Fruit fly (Drosophila melanogaster) whole organism, embryonic: ENCODE results near the gene Ant2.

Experiments used
- Bdp1 ChIP-seq: fragments of 200-800 bp; sonication (Bioruptor generic); optimal IDR thresholded peaks from 3 replicates; lab custom pipeline; 2016; ENCODE audit warnings: missing biosample characterization, missing genetic modification characterization
- CG10366 ChIP-seq: fragments of 200-800 bp; sonication (Bioruptor generic); IDR thresholded peaks from 2 replicates; pipeline ENCODE4 v1.3.6; 2022; ENCODE audit warnings: missing biosample characterization, missing genetic modification characterization
- CG10543 ChIP-seq: fragments of 200-800 bp; sonication (Bioruptor generic); optimal IDR thresholded peaks from 3 replicates; lab custom pipeline; 2017; ENCODE audit warnings: missing biosample characterization, mild to moderate bottlenecking, missing genetic modification characterization, moderate library complexity
- CG10565 ChIP-seq: fragments of 200-800 bp; sonication (Bioruptor generic); optimal IDR thresholded peaks from 3 replicates; lab custom pipeline; 2016; ENCODE audit warnings: missing biosample characterization, mild to moderate bottlenecking, missing genetic modification characterization
- CG11247 ChIP-seq: fragments of 200-800 bp; sonication (Bioruptor generic); IDR thresholded peaks from 2 replicates; pipeline ENCODE4 v1.3.6; 2022; ENCODE audit warnings: missing biosample characterization, missing genetic modification characterization
- CG12744 ChIP-seq: fragments of 200-800 bp; sonication (Bioruptor generic); optimal IDR thresholded peaks from 2 replicates; lab custom pipeline; 2016; ENCODE audit warnings: missing biosample characterization, missing genetic modification characterization
- CG13894 ChIP-seq: fragments of 200-800 bp; sonication (Bioruptor generic); optimal IDR thresholded peaks from 3 replicates; lab custom pipeline; 2018; ENCODE audit warnings: missing biosample characterization, mild to moderate bottlenecking, missing genetic modification characterization, moderate library complexity
- CG14710 ChIP-seq: fragments of 200-800 bp; sonication (Bioruptor generic); optimal IDR thresholded peaks from 3 replicates; lab custom pipeline; 2019; ENCODE audit warnings: missing biosample characterization, mild to moderate bottlenecking, missing genetic modification characterization, moderate library complexity
- CG14860 ChIP-seq: fragments of 200-800 bp; sonication (Bioruptor generic); IDR thresholded peaks from 3 replicates; pipeline ENCODE4 v1.3.6; 2022; ENCODE audit warnings: missing biosample characterization, missing genetic modification characterization; ENCODE audit not compliant: partially characterized antibody
- CG2202 ChIP-seq: fragments of 200-800 bp; sonication (Bioruptor generic); optimal IDR thresholded peaks from 2 replicates; lab custom pipeline; 2018; ENCODE audit warnings: missing biosample characterization, mild to moderate bottlenecking, missing genetic modification characterization
- CG32767 ChIP-seq: fragments of 200-800 bp; sonication (Bioruptor generic); IDR thresholded peaks from 2 replicates; pipeline ENCODE4 v1.3.6; 2022; ENCODE audit warnings: missing biosample characterization, missing genetic modification characterization
- CG3726 ChIP-seq: fragments of 200-800 bp; sonication (Bioruptor generic); IDR thresholded peaks from 3 replicates; pipeline ENCODE4, ENCODE4 v1.3.6; 2022; ENCODE audit warnings: missing biosample characterization, missing genetic modification characterization
- CG43689 ChIP-seq: fragments of 200-800 bp; sonication (Bioruptor generic); IDR thresholded peaks from 2 replicates; pipeline ENCODE4 v1.3.6; 2022; ENCODE audit warnings: missing biosample characterization, missing genetic modification characterization
- CG4707 ChIP-seq: fragments of 200-800 bp; sonication (Bioruptor generic); optimal IDR thresholded peaks from 2 replicates; lab custom pipeline; 2018; ENCODE audit warnings: missing biosample characterization, mild to moderate bottlenecking, missing genetic modification characterization, moderate library complexity
- CG7839 ChIP-seq: fragments of 200-800 bp; sonication (Bioruptor generic); optimal IDR thresholded peaks from 3 replicates; lab custom pipeline; 2018; ENCODE audit warnings: missing biosample characterization, mild to moderate bottlenecking, missing genetic modification characterization, moderate library complexity
- CG7987 ChIP-seq: fragments of 200-800 bp; sonication (Bioruptor generic); optimal IDR thresholded peaks from 2 replicates; lab custom pipeline; 2018; ENCODE audit warnings: missing biosample characterization, mild to moderate bottlenecking, missing genetic modification characterization, moderate library complexity
- CG8924 ChIP-seq: fragments of 200-800 bp; optimal IDR thresholded peaks from 3 replicates; lab custom pipeline; 2019; ENCODE audit warnings: missing biosample characterization, mild to moderate bottlenecking, missing genetic modification characterization, moderate library complexity
- Dad ChIP-seq: fragments of 200-800 bp; sonication (Bioruptor generic); optimal IDR thresholded peaks from 3 replicates; lab custom pipeline; 2016; ENCODE audit warnings: missing biosample characterization, missing genetic modification characterization
- Dek ChIP-seq: fragments of 200-800 bp; sonication (Bioruptor generic); optimal IDR thresholded peaks from 3 replicates; lab custom pipeline; 2019; ENCODE audit warnings: missing biosample characterization, mild to moderate bottlenecking, missing genetic modification characterization, moderate library complexity
- Drgx ChIP-seq: fragments of 200-800 bp; sonication (Bioruptor generic); IDR thresholded peaks from 2 replicates; pipeline ENCODE4 v1.3.6; 2022; ENCODE audit warnings: missing biosample characterization, missing genetic modification characterization
- Gsc ChIP-seq: fragments of 200-800 bp; sonication (Bioruptor generic); IDR thresholded peaks from 2 replicates; pipeline ENCODE4 v1.3.6; 2022; ENCODE audit warnings: missing biosample characterization, missing genetic modification characterization
- Hr51 ChIP-seq, 2 experiments: fragments of 200-800 bp; sonication (Bioruptor generic); optimal IDR thresholded peaks; 2 replicates in 1 of 2; 3 replicates in 1 of 2; lab custom pipeline; 2016 to 2018; ENCODE audit warnings: missing biosample characterization in 2 of 2, missing genetic modification characterization in 2 of 2, mild to moderate bottlenecking in 1 of 2, moderate library complexity in 1 of 2
- Hsf ChIP-seq: fragments of 200-800 bp; sonication (Bioruptor generic); optimal IDR thresholded peaks from 3 replicates; lab custom pipeline; 2016; ENCODE audit warnings: missing biosample characterization, missing genetic modification characterization
- Oli ChIP-seq: fragments of 200-800 bp; sonication (Bioruptor generic); optimal IDR thresholded peaks from 2 replicates; lab custom pipeline; 2018; ENCODE audit warnings: missing biosample characterization, mild to moderate bottlenecking, missing genetic modification characterization, moderate library complexity
- Pdp1 ChIP-seq, 2 experiments: fragments of 200-800 bp; sonication (Bioruptor generic); optimal IDR thresholded peaks; 3 replicates each; lab custom pipeline; 2016; ENCODE audit warnings: missing biosample characterization in 2 of 2, missing genetic modification characterization in 2 of 2, mild to moderate bottlenecking in 1 of 2, moderate library complexity in 1 of 2
- Spps ChIP-seq: fragments of 200-800 bp; sonication (Bioruptor generic); optimal IDR thresholded peaks from 2 replicates; lab custom pipeline; 2018; ENCODE audit warnings: missing biosample characterization, mild to moderate bottlenecking, missing genetic modification characterization
- Sry-β ChIP-seq: fragments of 200-800 bp; sonication (Bioruptor generic); optimal IDR thresholded peaks from 2 replicates; lab custom pipeline; 2018; ENCODE audit warnings: missing biosample characterization, mild to moderate bottlenecking, missing genetic modification characterization, moderate library complexity
- TFAM ChIP-seq: fragments of 200-800 bp; sonication (Bioruptor generic); optimal IDR thresholded peaks from 2 replicates; lab custom pipeline; 2017; ENCODE audit warnings: missing biosample characterization, missing genetic modification characterization, inconsistent platforms
- Taf1 ChIP-seq: fragments of 200-800 bp; sonication (Bioruptor generic); IDR thresholded peaks from 2 replicates; pipeline ENCODE4 v1.3.6; 2022; ENCODE audit warnings: missing biosample characterization, missing genetic modification characterization
- al ChIP-seq: fragments of 200-800 bp; sonication (Bioruptor generic); IDR thresholded peaks from 2 replicates; pipeline ENCODE4 v1.3.6; 2022; ENCODE audit warnings: missing biosample characterization, missing genetic modification characterization
- btn ChIP-seq: fragments of 200-800 bp; sonication (Bioruptor generic); optimal IDR thresholded peaks from 2 replicates; lab custom pipeline; 2016; ENCODE audit warnings: missing biosample characterization, missing genetic modification characterization
- cg ChIP-seq: fragments of 200-800 bp; sonication (Bioruptor generic); optimal IDR thresholded peaks from 3 replicates; lab custom pipeline; 2019; ENCODE audit warnings: missing biosample characterization, mild to moderate bottlenecking, missing genetic modification characterization, moderate library complexity
- crol ChIP-seq: fragments of 200-800 bp; sonication (Bioruptor generic); IDR thresholded peaks from 2 replicates; pipeline ENCODE4 v1.3.6; 2022; ENCODE audit warnings: missing biosample characterization, missing genetic modification characterization
- dmrt99B ChIP-seq: fragments of 200-800 bp; sonication (Bioruptor generic); optimal IDR thresholded peaks from 2 replicates; lab custom pipeline; 2018; ENCODE audit warnings: missing biosample characterization, mild to moderate bottlenecking, missing genetic modification characterization, moderate library complexity
- emc ChIP-seq: fragments of 200-800 bp; sonication (Bioruptor generic); optimal IDR thresholded peaks from 2 replicates; lab custom pipeline; 2016; ENCODE audit warnings: missing biosample characterization, missing genetic modification characterization
- ems ChIP-seq: fragments of 200-800 bp; sonication (Bioruptor generic); optimal IDR thresholded peaks from 3 replicates; lab custom pipeline; 2016; ENCODE audit warnings: missing biosample characterization, missing genetic modification characterization
- ewg ChIP-seq: fragments of 200-800 bp; sonication (Bioruptor generic); optimal IDR thresholded peaks from 3 replicates; lab custom pipeline; 2017; ENCODE audit warnings: mild to moderate bottlenecking, missing biosample characterization, missing genetic modification reagents, missing genetic modification characterization
- ftz-f1 ChIP-seq: fragments of 200-800 bp; sonication (Bioruptor generic); optimal IDR thresholded peaks from 2 replicates; lab custom pipeline; 2016; ENCODE audit warnings: missing biosample characterization, missing genetic modification characterization
- fu2 ChIP-seq: fragments of 200-800 bp; sonication (Bioruptor generic); optimal IDR thresholded peaks from 2 replicates; lab custom pipeline; 2016; ENCODE audit warnings: missing biosample characterization, missing genetic modification characterization
- gt ChIP-seq: fragments of 200-800 bp; sonication (Bioruptor generic); IDR thresholded peaks from 2 replicates; pipeline ENCODE4 v1.3.6; 2022; ENCODE audit warnings: missing biosample characterization, missing genetic modification characterization
- hbn ChIP-seq: fragments of 200-800 bp; sonication (Bioruptor generic); IDR thresholded peaks from 2 replicates; pipeline ENCODE4 v1.3.6; 2022; ENCODE audit warnings: missing biosample characterization, missing genetic modification characterization; ENCODE audit not compliant: partially characterized antibody
- lola ChIP-seq, 3 experiments: fragments of >200 bp in 2 of 3; fragments of 200-800 bp in 1 of 3; sonication (Bioruptor generic) in 1 of 3; optimal IDR thresholded peaks; 2 replicates each; lab custom pipeline; 2017 to 2019; ENCODE audit warnings: missing biosample characterization in 3 of 3, missing genetic modification characterization in 3 of 3, mild to moderate bottlenecking in 1 of 3, moderate library complexity in 1 of 3
- org-1 ChIP-seq: fragments of 200-800 bp; sonication (Bioruptor generic); optimal IDR thresholded peaks from 2 replicates; lab custom pipeline; 2017; ENCODE audit warnings: missing biosample characterization, missing genetic modification characterization
- pfk ChIP-seq: fragments of 200-800 bp; sonication (Bioruptor generic); optimal IDR thresholded peaks from 2 replicates; lab custom pipeline; 2018; ENCODE audit warnings: missing biosample characterization, mild to moderate bottlenecking, missing genetic modification characterization, moderate library complexity
- pros ChIP-seq: fragments of 200-800 bp; sonication (Bioruptor generic); optimal IDR thresholded peaks from 3 replicates; lab custom pipeline; 2019; ENCODE audit warnings: missing biosample characterization, mild to moderate bottlenecking, missing genetic modification characterization, moderate library complexity
- row ChIP-seq: fragments of 200-800 bp; sonication (Bioruptor generic); IDR thresholded peaks from 3 replicates; pipeline ENCODE4 v1.3.6; 2022; ENCODE audit warnings: missing biosample characterization, missing genetic modification characterization
- sna ChIP-seq: fragments of 200-800 bp; sonication (Bioruptor generic); IDR thresholded peaks from 2 replicates; pipeline ENCODE4 v1.3.6; 2022; ENCODE audit warnings: missing biosample characterization, missing genetic modification characterization; ENCODE audit not compliant: partially characterized antibody
- so ChIP-seq: fragments of 200-800 bp; sonication (Bioruptor generic); IDR thresholded peaks from 3 replicates; pipeline ENCODE4 v1.3.6; 2022; ENCODE audit warnings: missing biosample characterization, missing genetic modification characterization
- ttk ChIP-seq: fragments of 200-800 bp; sonication (Bioruptor generic); IDR thresholded peaks from 2 replicates; pipeline ENCODE4 v2.1.2; 2022; ENCODE audit warnings: missing biosample characterization, missing genetic modification characterization

The Ant2 gene

DNA sequence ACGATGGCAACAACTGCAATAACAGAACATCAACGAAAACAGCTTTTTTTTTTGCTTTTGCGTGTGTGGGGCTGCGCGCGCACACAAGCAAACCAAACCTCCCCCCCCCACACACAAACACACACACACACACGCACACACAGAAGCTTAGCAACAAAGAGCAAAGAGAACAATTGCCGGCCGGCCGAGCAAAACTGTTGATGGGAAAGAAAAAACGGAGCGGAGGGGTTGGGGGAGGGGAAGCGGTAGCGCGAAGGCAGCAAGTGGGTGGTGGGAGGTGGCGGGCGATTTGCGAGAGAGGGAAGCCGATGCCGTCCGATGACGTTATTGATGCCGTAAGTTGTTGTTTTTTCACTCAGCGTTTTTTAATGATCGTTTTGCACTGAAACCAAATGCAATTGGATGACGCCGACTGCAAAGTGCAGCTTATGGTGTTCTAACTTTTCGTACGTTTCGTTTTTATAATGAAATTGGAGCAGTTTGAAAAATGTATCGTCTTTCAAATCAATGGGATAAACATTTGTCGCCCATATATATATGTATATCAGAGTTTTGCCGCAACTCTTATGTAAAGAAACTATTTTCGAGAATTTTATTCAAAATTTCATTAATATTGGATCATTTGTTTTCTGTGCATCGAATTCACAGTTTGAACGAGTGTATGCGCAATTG lies 50.9 kb downstream of the Ant2 start (continued):
- TF ChIP-seq ewg (GFP tag; lab: Kevin White, UChicago) (peak; percentile 65), gt (GFP tag; lab: Robert Waterston, UW) (no peak), TFAM (GFP tag; lab: Kevin White, UChicago) (no peak), Dek (no peak), Spps (tag; lab: Kevin White, UChicago) (no peak), Sry-β (GFP tag; lab: Kevin White, UChicago) (no peak), Dad (GFP tag; lab: Kevin White, UChicago) (no peak), pfk (GFP tag; lab: Kevin White, UChicago) (no peak), emc (GFP tag; lab: Kevin White, UChicago) (no peak), CG43689 (GFP tag; lab: Robert Waterston, UW) (no peak), CG10543 (GFP tag; lab: Kevin White, UChicago) (peak; percentile 48), Pdp1 (GFP tag; optimal IDR thresholded peaks at IDR 0.05; lab: Kevin White, UChicago) (no peak), Drgx (GFP tag; lab: Robert Waterston, UW) (peak; percentile 41), CG7987 (no peak), Oli (peak; percentile 5), ttk (no peak), CG7839 (tag; lab: Kevin White, UChicago) (no peak), ems (GFP tag; lab: Kevin White, UChicago) (no peak), row (0 out of 3 replicates have a peak, but pooled peaks have one; percentile 10), CG14710 (no peak), CG3726 (no peak), crol (GFP tag; lab: Robert Waterston, UW) (peak; percentile 98), CG8924 (tag; lab: Kevin White, UChicago) (no peak), Hsf (GFP tag; lab: Kevin White, UChicago) (no peak), CG12744 (no peak), Taf1 (GFP tag; lab: Robert Waterston, UW) (no peak), fu2 (GFP tag; lab: Kevin White, UChicago) (no peak), cg (peak; percentile 79), CG2202 (tag; lab: Kevin White, UChicago) (no peak), so (GFP tag; lab: Robert Waterston, UW) (no peak), CG11247 (GFP tag; lab: Robert Waterston, UW) (no peak; the same call in 1 of the 2 replicates), Gsc (GFP tag; lab: Robert Waterston, UW) (no peak), CG14860 (no peak), CG10366 (no peak), org-1 (GFP tag; lab: Kevin White, UChicago) (peak; percentile 11), pros (GFP tag; lab: Kevin White, UChicago) (peak; percentile 54), dmrt99B (tag; lab: Kevin White, UChicago) (peak; percentile 10), CG10565 (no peak), Hr51 (GFP tag; optimal IDR thresholded peaks at IDR 0.05; lab: Kevin White, UChicago) (peak in 1 of 2 experiments; percentile 8), CG4707 (GFP tag; lab: Kevin White, UChicago) (no peak), sna (GFP tag; lab: Robert Waterston, UW) (0 out of 2 replicates have a peak, but pooled peaks have one; percentile 26), Bdp1 (GFP tag; lab: Kevin White, UChicago) (no peak), lola (GFP tag; optimal IDR thresholded peaks at IDR 0.05; lab: Kevin White, UChicago) (no peak), al (GFP tag; lab: Robert Waterston, UW) (no peak), hbn (no peak), ftz-f1 (GFP tag; lab: Kevin White, UChicago) (no peak), btn (no peak), CG32767 (GFP tag; lab: Robert Waterston, UW) (no peak), CG13894 (tag; lab: Kevin White, UChicago) (peak; percentile 40)
